Worm (Caenorhabditis elegans) whole organism, early embryonic: Measurements from ENCODE around the gene nspc-13.

ENCODE experiments used
- B0310.2 ChIP-seq: sonication (generic microtip); optimal IDR thresholded peaks from 2 replicates; lab custom pipeline; 2016; ENCODE audit warnings: mild to moderate bottlenecking, missing genetic modification characterization, missing compliant biosample characterization
- F13C5.2 ChIP-seq: sonication (generic microtip); optimal IDR thresholded peaks from 2 replicates; lab custom pipeline; 2017; ENCODE audit warnings: mild to moderate bottlenecking, missing genetic modification characterization, inconsistent platforms, missing compliant biosample characterization
- aly-1 ChIP-seq: sonication (generic microtip); optimal IDR thresholded peaks from 2 replicates; lab custom pipeline; 2016; ENCODE audit warnings: missing genetic modification characterization, missing compliant biosample characterization
- ama-1 ChIP-seq: fragments of 150-350 bp; optimal IDR thresholded peaks from 2 replicates; lab custom pipeline; 2014
- ceh-13 ChIP-seq: fragments of 200-800 bp; sonication (Bioruptor generic); optimal IDR thresholded peaks from 2 replicates; lab custom pipeline; 2018; ENCODE audit warnings: mild to moderate bottlenecking, missing genetic modification characterization, missing compliant biosample characterization
- ceh-36 ChIP-seq: sonication (generic microtip); optimal IDR thresholded peaks from 2 replicates; lab custom pipeline; 2016; ENCODE audit warnings: missing genetic modification characterization, inconsistent platforms, missing compliant biosample characterization
- ets-7 ChIP-seq: sonication (generic microtip); optimal IDR thresholded peaks from 2 replicates; lab custom pipeline; 2016; ENCODE audit warnings: missing genotype, missing genetic modification characterization, missing compliant biosample characterization
- flt-1 ChIP-seq: fragments of 200-800 bp; sonication (Bioruptor generic); IDR thresholded peaks from 2 replicates; pipeline ENCODE4 v1.3.6; 2022; ENCODE audit warnings: missing genetic modification characterization, missing compliant biosample characterization
- hmbx-1 ChIP-seq: sonication (generic microtip); optimal IDR thresholded peaks from 2 replicates; lab custom pipeline; 2016; ENCODE audit warnings: mild to moderate bottlenecking, missing genetic modification characterization, missing compliant biosample characterization
- hmg-4 ChIP-seq: fragments of 200-800 bp; sonication (Bioruptor generic); optimal IDR thresholded peaks from 2 replicates; lab custom pipeline; 2018; ENCODE audit warnings: mild to moderate bottlenecking, missing genetic modification characterization, missing compliant biosample characterization
- hnd-1 ChIP-seq: sonication (generic microtip); optimal IDR thresholded peaks from 2 replicates; lab custom pipeline; 2016; ENCODE audit warnings: missing genetic modification characterization, missing compliant biosample characterization
- pes-1 ChIP-seq: fragments of 200-800 bp; sonication (Bioruptor generic); IDR thresholded peaks from 2 replicates; pipeline ENCODE4 v1.3.6; 2022; ENCODE audit warnings: missing genetic modification reagents, missing genetic modification characterization, missing compliant biosample characterization
- scrt-1 ChIP-seq: fragments of 200-800 bp; sonication (Bioruptor generic); IDR thresholded peaks from 2 replicates; pipeline ENCODE4 v1.3.6; 2022; ENCODE audit warnings: missing genetic modification characterization, missing compliant biosample characterization
- sea-1 ChIP-seq: fragments of 200-800 bp; sonication (Bioruptor generic); conservative IDR thresholded peaks from 2 replicates; pipeline ENCODE4 v1.3.6; 2022; ENCODE audit warnings: missing genetic modification characterization, missing compliant biosample characterization
- tbx-11 ChIP-seq: fragments of 200-800 bp; sonication (Bioruptor generic); IDR thresholded peaks from 2 replicates; pipeline ENCODE4 v1.3.6; 2022; ENCODE audit warnings: missing genetic modification characterization, missing compliant biosample characterization
- tbx-37 ChIP-seq: fragments of 200-800 bp; sonication (Bioruptor generic); conservative IDR thresholded peaks from 2 replicates; pipeline ENCODE4 v1.3.6; 2022; ENCODE audit warnings: missing genetic modification reagents, missing genetic modification characterization, missing compliant biosample characterization
- tra-4 ChIP-seq: sonication (generic microtip); optimal IDR thresholded peaks from 2 replicates; lab custom pipeline; 2017; ENCODE audit warnings: missing genetic modification characterization, missing compliant biosample characterization

The nspc-13 gene

DNA sequence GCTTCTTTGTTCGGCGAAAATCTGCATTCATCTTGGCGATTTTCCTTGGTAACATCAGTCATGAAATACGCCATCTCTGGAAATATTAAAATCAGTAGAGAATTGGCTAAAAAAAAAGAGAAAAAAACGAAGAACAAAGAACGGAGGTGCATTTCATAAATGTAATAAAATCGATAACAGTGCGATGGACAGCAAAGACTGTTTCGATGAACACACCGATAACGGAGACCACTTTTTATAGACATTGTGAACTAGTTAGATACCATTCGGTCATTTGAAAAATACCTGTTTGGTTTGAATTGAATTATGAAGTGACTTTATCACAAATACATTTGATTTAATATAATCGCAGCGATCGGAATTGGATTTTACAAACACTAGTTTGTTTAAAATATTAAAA is 4.4 kb upstream of the nspc-13 start, which contains the start of gene F42F12.4:
F42F12.4 (minus strand) TSS at position 76 of the 400 bp plus-strand sequence.
- TF ChIP-seq pes-1 (GFP tag; lab: Robert Waterston, UW) (no peak), B0310.2 (no peak), ceh-36 (tag; lab: Kevin White, UChicago) (no peak), aly-1 (tag; lab: Kevin White, UChicago) (no peak), hmbx-1 (tag; lab: Kevin White, UChicago) (no peak), tra-4 (tag; lab: Kevin White, UChicago) (no peak), F13C5.2 (tag; lab: Kevin White, UChicago) (no peak), ceh-13 (GFP tag; lab: Kevin White, UChicago) (no peak), hmg-4 (GFP tag; lab: Kevin White, UChicago) (no peak), scrt-1 (GFP tag; lab: Robert Waterston, UW) (no peak), tbx-11 (GFP tag; lab: Robert Waterston, UW) (no peak), hnd-1 (tag; lab: Kevin White, UChicago) (no peak), sea-1 (no peak), ets-7 (tag; lab: Kevin White, UChicago) (no peak), tbx-37 (GFP tag; lab: Robert Waterston, UW) (no peak), ama-1 (lab: Kevin White, UChicago) (no peak)

DNA sequence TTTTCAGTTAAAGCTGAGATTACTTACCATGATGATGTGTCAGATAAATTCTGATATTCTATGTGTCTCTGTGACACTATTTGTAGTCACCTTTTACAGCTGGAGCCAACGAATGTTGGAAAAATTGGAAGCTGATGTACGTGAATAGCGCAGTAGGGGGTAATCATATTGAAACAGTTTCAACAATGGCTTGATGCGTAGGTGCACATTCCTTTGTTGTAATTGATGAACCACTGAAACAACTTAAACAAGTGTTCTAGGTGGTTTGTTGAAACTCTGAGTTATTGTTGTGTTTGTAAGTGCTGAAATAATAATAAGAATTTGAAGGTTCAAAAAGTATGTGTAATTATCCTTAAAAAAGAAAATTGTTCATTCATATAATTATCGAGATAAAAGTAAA is 646 bp upstream of the nspc-13 start, which contains the start of gene nspc-12:
nspc-12 (minus strand) TSS at position 101 of the 400 bp plus-strand sequence.
- no peak for TF ChIP-seq scrt-1 (GFP tag; lab: Robert Waterston, UW)
- TF ChIP-seq hmg-4 (GFP tag; lab: Kevin White, UChicago), result no peak
- TF ChIP-seq aly-1 (tag; lab: Kevin White, UChicago), result no peak

DNA sequence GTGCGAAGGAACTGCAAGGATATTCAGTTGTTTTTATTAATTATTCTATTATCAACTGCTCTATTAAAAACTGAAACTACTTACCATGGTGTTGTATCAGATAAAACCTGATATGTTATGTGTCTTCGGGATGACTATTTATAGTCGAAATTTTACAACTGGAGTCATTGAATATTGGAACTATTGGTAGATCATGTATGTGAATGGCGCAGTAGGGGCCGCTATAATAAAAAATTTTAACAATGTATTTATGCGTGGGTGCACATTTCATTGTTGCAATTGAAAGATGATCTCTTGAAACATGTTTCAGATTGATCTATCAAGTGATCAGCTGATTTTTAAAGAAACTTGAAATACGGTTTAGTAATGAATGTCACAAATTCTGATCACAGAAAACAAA is 1.7 kb downstream of the nspc-13 start, which contains the start of gene nspc-14:
nspc-14 (minus strand) TSS at position 101 of the 400 bp plus-strand sequence.
- no peak for TF ChIP-seq ceh-36 (tag; lab: Kevin White, UChicago)

DNA sequence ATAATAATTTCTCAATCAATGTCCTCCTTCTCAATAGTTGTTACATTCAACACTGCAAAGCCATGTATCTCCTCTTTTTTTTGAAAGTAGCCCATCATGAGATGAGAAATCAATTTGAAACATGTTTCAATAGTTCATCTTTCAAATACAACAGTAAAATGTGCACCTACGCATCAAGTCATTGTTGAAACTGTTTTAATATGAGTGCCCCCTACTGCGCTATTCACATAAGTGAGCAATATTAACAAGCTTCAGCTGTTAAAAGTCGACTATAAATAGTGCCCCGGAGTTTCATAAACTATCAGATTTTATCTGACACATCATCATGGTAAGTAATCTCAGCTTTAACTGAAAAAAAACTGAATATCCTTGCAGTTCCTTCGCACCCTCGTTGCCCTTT is 3.2 kb downstream of the nspc-13 start, which contains the start of the genes nspc-15 and F19H6.6:
nspc-15 (plus strand) TSS at position 301 of the 400 bp plus-strand sequence.
F19H6.6 (plus strand) TSS at position 384 of the 400 bp plus-strand sequence.
- TF ChIP-seq sea-1 (no peak), scrt-1 (GFP tag; lab: Robert Waterston, UW) (no peak), hnd-1 (tag; lab: Kevin White, UChicago) (no peak), tbx-37 (GFP tag; lab: Robert Waterston, UW) (no peak), ceh-13 (GFP tag; lab: Kevin White, UChicago) (no peak), B0310.2 (no peak), tbx-11 (GFP tag; lab: Robert Waterston, UW) (no peak), ceh-36 (tag; lab: Kevin White, UChicago) (no peak), F13C5.2 (tag; lab: Kevin White, UChicago) (no peak)

DNA sequence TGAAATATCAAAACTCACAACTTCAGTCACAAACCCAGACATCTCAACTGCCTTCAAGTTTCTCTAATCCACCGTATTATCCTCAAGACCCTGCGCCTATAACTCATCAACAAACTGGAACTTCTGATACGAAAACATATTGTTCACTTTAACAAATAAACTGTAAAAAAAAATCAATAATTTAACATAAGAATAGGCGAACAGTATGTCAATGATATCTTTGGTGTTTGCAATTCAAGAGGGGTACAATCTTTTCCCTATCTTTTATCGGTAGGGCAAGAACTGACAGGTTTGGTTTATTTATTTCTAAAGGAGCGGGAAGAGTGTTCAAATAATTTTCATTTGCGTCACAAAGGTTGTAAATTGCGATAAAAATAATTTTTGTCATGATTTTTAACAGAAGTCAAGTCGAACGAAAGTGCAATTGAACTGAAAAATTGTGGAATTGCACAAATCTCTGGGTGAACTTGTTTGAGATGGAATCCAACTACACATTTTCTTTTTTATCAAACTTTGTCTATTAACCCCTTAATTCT is 5.8 kb downstream of the nspc-13 start:
- TF ChIP-seq F13C5.2 (tag; lab: Kevin White, UChicago) (peak; percentile 49), ceh-13 (GFP tag; lab: Kevin White, UChicago) (no peak)

DNA sequence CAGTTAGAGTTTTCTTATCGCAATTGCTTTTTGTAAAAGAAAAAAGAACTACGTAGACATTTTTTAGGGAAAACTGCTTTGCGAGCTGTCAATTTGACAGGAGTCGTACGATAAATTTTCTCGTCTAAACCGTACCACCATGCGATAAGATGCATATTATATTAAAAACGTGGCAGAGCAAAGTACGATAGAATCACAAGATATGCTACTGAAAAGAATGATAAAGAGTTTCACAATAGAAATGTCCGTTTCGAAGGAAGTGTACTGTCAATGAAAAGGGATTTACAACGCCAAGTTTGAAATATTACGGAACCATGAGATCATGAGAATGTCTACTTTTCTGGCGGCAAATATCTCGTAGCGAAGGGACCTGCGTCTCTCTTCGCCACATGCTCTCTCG is 7.6 kb downstream of the nspc-13 start, which contains the start of gene F19H6.5:
F19H6.5 (minus strand) TSS at position 101 of the 400 bp plus-strand sequence.
- TF ChIP-seq ets-7 (tag; lab: Kevin White, UChicago), result no peak
- TF ChIP-seq tbx-11 (GFP tag; lab: Robert Waterston, UW), result no peak
- no peak for TF ChIP-seq ceh-13 (GFP tag; lab: Kevin White, UChicago)
- TF ChIP-seq B0310.2, result no peak
- TF ChIP-seq F13C5.2 (tag; lab: Kevin White, UChicago), result no peak
- TF ChIP-seq ama-1 (lab: Kevin White, UChicago), result no peak
- no peak for TF ChIP-seq hmg-4 (GFP tag; lab: Kevin White, UChicago)
- TF ChIP-seq tbx-37 (GFP tag; lab: Robert Waterston, UW), result no peak
- TF ChIP-seq flt-1, result no peak
- TF ChIP-seq aly-1 (tag; lab: Kevin White, UChicago), result no peak
- TF ChIP-seq scrt-1 (GFP tag; lab: Robert Waterston, UW), result no peak
- no peak for TF ChIP-seq hmbx-1 (tag; lab: Kevin White, UChicago)
- no peak for TF ChIP-seq pes-1 (GFP tag; lab: Robert Waterston, UW)
- TF ChIP-seq tra-4 (tag; lab: Kevin White, UChicago), result no peak
- TF ChIP-seq hnd-1 (tag; lab: Kevin White, UChicago), result no peak
- TF ChIP-seq ceh-36 (tag; lab: Kevin White, UChicago), result no peak
- TF ChIP-seq sea-1, result no peak

DNA sequence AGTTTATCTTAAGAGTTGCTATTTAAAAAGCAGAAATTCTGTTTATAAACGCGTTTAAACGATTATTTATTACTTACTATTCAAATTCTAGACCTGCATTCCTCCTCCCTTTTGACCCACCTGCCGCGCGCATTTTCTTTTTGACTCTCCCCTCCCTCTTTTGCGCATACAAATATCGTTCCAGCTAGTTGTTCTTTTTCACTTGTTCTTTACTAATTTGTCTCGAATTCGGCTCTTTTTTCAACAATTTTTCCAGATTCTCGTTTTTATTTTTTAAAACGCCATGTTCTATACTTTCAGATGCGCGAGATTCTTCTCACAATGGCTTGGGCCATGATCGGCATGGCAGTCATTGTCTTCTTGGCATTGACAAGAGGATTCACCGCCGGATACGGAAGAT is 8.2 kb downstream of the nspc-13 start, which contains the start of gene F19H6.4:
F19H6.4 (plus strand) TSS at position 301 of the 400 bp plus-strand sequence.
- no peak for TF ChIP-seq F13C5.2 (tag; lab: Kevin White, UChicago)
- no peak for TF ChIP-seq sea-1
- TF ChIP-seq hmbx-1 (tag; lab: Kevin White, UChicago), result no peak
- no peak for TF ChIP-seq scrt-1 (GFP tag; lab: Robert Waterston, UW)
- no peak for TF ChIP-seq aly-1 (tag; lab: Kevin White, UChicago)
- TF ChIP-seq ceh-13 (GFP tag; lab: Kevin White, UChicago), result no peak
- TF ChIP-seq B0310.2, result no peak
- TF ChIP-seq tra-4 (tag; lab: Kevin White, UChicago), result no peak
- TF ChIP-seq tbx-37 (GFP tag; lab: Robert Waterston, UW), result no peak
- TF ChIP-seq hmg-4 (GFP tag; lab: Kevin White, UChicago), result no peak
- no peak for TF ChIP-seq ama-1 (lab: Kevin White, UChicago)
- TF ChIP-seq ceh-36 (tag; lab: Kevin White, UChicago), result no peak
- no peak for TF ChIP-seq tbx-11 (GFP tag; lab: Robert Waterston, UW)
- TF ChIP-seq flt-1, result no peak
- TF ChIP-seq pes-1 (GFP tag; lab: Robert Waterston, UW), result no peak
- no peak for TF ChIP-seq ets-7 (tag; lab: Kevin White, UChicago)
- no peak for TF ChIP-seq hnd-1 (tag; lab: Kevin White, UChicago)
